Worm (Caenorhabditis elegans): ENCODE results near the gene C33A12.3.

Gene C33A12.3

ce11 chrIV:9508612-9509011 lies 4.2 kb downstream of the C33A12.3 start, which contains the start of gene ethe-1:
Gene ethe-1 (minus strand): TSS chrIV:9508761.
- TF ChIP-seq ceh-13 (GFP tag; optimal IDR thresholded peaks at IDR 0.05) (no peak), tbx-11 (GFP tag; IDR thresholded peaks at IDR 0.05) (no peak), pes-1 (GFP tag; IDR thresholded peaks at IDR 0.05) (no peak), ama-1 (optimal IDR thresholded peaks at IDR 0.05) (no peak), B0310.2 (tag; optimal IDR thresholded peaks at IDR 0.05) (no peak), ets-7 (tag; optimal IDR thresholded peaks at IDR 0.05) (no peak), tra-4 (tag; optimal IDR thresholded peaks at IDR 0.05) (no peak), hnd-1 (tag; optimal IDR thresholded peaks at IDR 0.05) (no peak), sea-1 (GFP tag; conservative IDR thresholded peaks at IDR 0.05) (no peak), hmg-4 (GFP tag; optimal IDR thresholded peaks at IDR 0.05) (no peak), hmbx-1 (tag; optimal IDR thresholded peaks at IDR 0.05) (no peak)

DNA sequence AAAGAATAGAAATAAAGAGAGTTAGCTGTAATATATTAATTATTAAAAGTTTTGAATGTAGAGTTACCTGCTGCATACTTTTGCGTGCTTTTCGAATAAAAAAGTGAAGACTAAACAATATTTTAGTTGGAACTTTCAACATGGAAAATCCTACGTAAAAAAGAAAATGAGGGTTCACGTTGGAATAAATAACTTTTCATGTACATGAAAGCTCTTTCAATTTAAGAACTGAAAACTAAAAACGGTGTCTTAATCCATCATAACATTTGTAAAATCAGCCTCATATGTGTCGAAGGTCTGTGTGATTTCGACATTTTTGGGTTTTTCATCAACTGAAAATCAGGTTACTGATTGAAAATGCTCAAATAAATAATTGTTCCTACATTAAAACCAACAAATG lies 6.6 kb downstream of the C33A12.3 start, which contains the start of gene ttr-9:
Gene ttr-9, minus strand, starts transcription at position 101 of the 400 bp plus-strand sequence.
- TF ChIP-seq aly-1 (tag; optimal IDR thresholded peaks at IDR 0.05) (no peak), B0310.2 (tag; optimal IDR thresholded peaks at IDR 0.05) (no peak), hmg-4 (GFP tag; optimal IDR thresholded peaks at IDR 0.05) (no peak), flt-1 (GFP tag; IDR thresholded peaks at IDR 0.05) (no peak), ceh-13 (GFP tag; optimal IDR thresholded peaks at IDR 0.05) (no peak), hmbx-1 (tag; optimal IDR thresholded peaks at IDR 0.05) (no peak), ets-7 (tag; optimal IDR thresholded peaks at IDR 0.05) (no peak), pes-1 (GFP tag; IDR thresholded peaks at IDR 0.05) (no peak), ama-1 (optimal IDR thresholded peaks at IDR 0.05) (no peak), F13C5.2 (tag; optimal IDR thresholded peaks at IDR 0.05) (no peak), ceh-36 (tag; optimal IDR thresholded peaks at IDR 0.05) (no peak), tbx-11 (GFP tag; IDR thresholded peaks at IDR 0.05) (no peak), tra-4 (tag; optimal IDR thresholded peaks at IDR 0.05) (no peak), scrt-1 (GFP tag; IDR thresholded peaks at IDR 0.05) (no peak)

- TF ChIP-seq ceh-13 (GFP tag; optimal IDR thresholded peaks at IDR 0.05) (no peak), F13C5.2 (tag; optimal IDR thresholded peaks at IDR 0.05) (no peak), hnd-1 (tag; optimal IDR thresholded peaks at IDR 0.05) (no peak), ceh-36 (tag; optimal IDR thresholded peaks at IDR 0.05) (no peak), pes-1 (GFP tag; IDR thresholded peaks at IDR 0.05) (no peak)
Observed at ce11 chrIV:9500100-9500499, 12.7 kb downstream of the C33A12.3 start, which contains the start of gene ugt-21. Gene ugt-21 (plus strand): TSS chrIV:9500311.

ce11 chrIV:9499636-9500035 lies 13.2 kb downstream of the C33A12.3 start:
- no peak for TF ChIP-seq aly-1 (tag; optimal IDR thresholded peaks at IDR 0.05)
- no peak for TF ChIP-seq tbx-37 (GFP tag; conservative IDR thresholded peaks at IDR 0.05)
- no peak for TF ChIP-seq B0310.2 (tag; optimal IDR thresholded peaks at IDR 0.05)
- TF ChIP-seq pes-1 (GFP tag; IDR thresholded peaks at IDR 0.05) = no peak
- no peak for TF ChIP-seq tra-4 (tag; optimal IDR thresholded peaks at IDR 0.05)
- TF ChIP-seq sea-1 (GFP tag; conservative IDR thresholded peaks at IDR 0.05) = no peak
- TF ChIP-seq ama-1 (optimal IDR thresholded peaks at IDR 0.05) = no peak
- no peak for TF ChIP-seq scrt-1 (GFP tag; IDR thresholded peaks at IDR 0.05)
- TF ChIP-seq tbx-11 (GFP tag; IDR thresholded peaks at IDR 0.05) = no peak
- no peak for TF ChIP-seq ceh-13 (GFP tag; optimal IDR thresholded peaks at IDR 0.05)
- TF ChIP-seq ceh-36 (tag; optimal IDR thresholded peaks at IDR 0.05) = no peak
- TF ChIP-seq F13C5.2 (tag; optimal IDR thresholded peaks at IDR 0.05) = no peak
- no peak for TF ChIP-seq flt-1 (GFP tag; IDR thresholded peaks at IDR 0.05)
- TF ChIP-seq ets-7 (tag; optimal IDR thresholded peaks at IDR 0.05) = no peak

- TF ChIP-seq hmbx-1 (tag; optimal IDR thresholded peaks at IDR 0.05) = no peak
- no peak for TF ChIP-seq tbx-37 (GFP tag; conservative IDR thresholded peaks at IDR 0.05)
- no peak for TF ChIP-seq hnd-1 (tag; optimal IDR thresholded peaks at IDR 0.05)
- TF ChIP-seq tra-4 (tag; optimal IDR thresholded peaks at IDR 0.05) = no peak
- no peak for TF ChIP-seq ceh-13 (GFP tag; optimal IDR thresholded peaks at IDR 0.05)
- TF ChIP-seq flt-1 (GFP tag; IDR thresholded peaks at IDR 0.05) = no peak
- no peak for TF ChIP-seq tbx-11 (GFP tag; IDR thresholded peaks at IDR 0.05)
- TF ChIP-seq sea-1 (GFP tag; conservative IDR thresholded peaks at IDR 0.05) = no peak
- no peak for TF ChIP-seq ama-1 (optimal IDR thresholded peaks at IDR 0.05)
- no peak for TF ChIP-seq pes-1 (GFP tag; IDR thresholded peaks at IDR 0.05)
- TF ChIP-seq aly-1 (tag; optimal IDR thresholded peaks at IDR 0.05) = no peak
- TF ChIP-seq ceh-36 (tag; optimal IDR thresholded peaks at IDR 0.05) = no peak
- TF ChIP-seq B0310.2 (tag; optimal IDR thresholded peaks at IDR 0.05) = no peak
- no peak for TF ChIP-seq F13C5.2 (tag; optimal IDR thresholded peaks at IDR 0.05)
- no peak for TF ChIP-seq scrt-1 (GFP tag; IDR thresholded peaks at IDR 0.05)
- no peak for TF ChIP-seq ets-7 (tag; optimal IDR thresholded peaks at IDR 0.05)
- TF ChIP-seq hmg-4 (GFP tag; optimal IDR thresholded peaks at IDR 0.05) = no peak
Observed at ce11 chrIV:9498088-9498487, 14.7 kb downstream of the C33A12.3 start, which contains the start of gene sru-4. Gene sru-4 (plus strand): TSS chrIV:9498388.

DNA sequence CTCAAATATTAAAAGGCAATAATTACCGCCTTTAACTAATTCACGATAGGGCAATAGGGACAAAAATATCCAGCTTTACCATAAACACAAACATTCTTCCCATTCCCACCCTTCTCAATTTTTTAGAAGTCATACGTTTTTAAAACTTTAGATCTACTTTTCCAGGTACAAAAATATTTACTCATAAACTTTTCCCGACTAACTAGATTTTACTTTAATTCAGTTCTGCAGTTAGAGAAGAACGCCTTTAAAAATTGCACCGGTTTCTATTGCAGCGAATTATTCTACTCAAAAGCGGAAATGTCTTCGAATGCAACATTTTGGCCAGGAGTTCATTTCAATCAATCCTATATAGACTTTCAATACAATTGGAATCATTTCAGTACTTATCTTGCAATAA lies 16.5 kb downstream of the C33A12.3 start, which contains the start of gene sru-3:
Gene sru-3, plus strand, starts transcription at position 301 of the 400 bp plus-strand sequence.
- TF ChIP-seq sea-1 (GFP tag; conservative IDR thresholded peaks at IDR 0.05) (no peak), tra-4 (tag; optimal IDR thresholded peaks at IDR 0.05) (no peak), pes-1 (GFP tag; IDR thresholded peaks at IDR 0.05) (no peak), hmg-4 (GFP tag; optimal IDR thresholded peaks at IDR 0.05) (no peak), tbx-37 (GFP tag; conservative IDR thresholded peaks at IDR 0.05) (no peak), scrt-1 (GFP tag; IDR thresholded peaks at IDR 0.05) (no peak), hmbx-1 (tag; optimal IDR thresholded peaks at IDR 0.05) (no peak), ceh-13 (GFP tag; optimal IDR thresholded peaks at IDR 0.05) (no peak), ama-1 (optimal IDR thresholded peaks at IDR 0.05) (no peak), flt-1 (GFP tag; IDR thresholded peaks at IDR 0.05) (no peak), aly-1 (tag; optimal IDR thresholded peaks at IDR 0.05) (no peak), F13C5.2 (tag; optimal IDR thresholded peaks at IDR 0.05) (no peak), B0310.2 (tag; optimal IDR thresholded peaks at IDR 0.05) (no peak), tbx-11 (GFP tag; IDR thresholded peaks at IDR 0.05) (no peak), hnd-1 (tag; optimal IDR thresholded peaks at IDR 0.05) (no peak), ceh-36 (tag; optimal IDR thresholded peaks at IDR 0.05) (no peak), ets-7 (tag; optimal IDR thresholded peaks at IDR 0.05) (no peak)

DNA sequence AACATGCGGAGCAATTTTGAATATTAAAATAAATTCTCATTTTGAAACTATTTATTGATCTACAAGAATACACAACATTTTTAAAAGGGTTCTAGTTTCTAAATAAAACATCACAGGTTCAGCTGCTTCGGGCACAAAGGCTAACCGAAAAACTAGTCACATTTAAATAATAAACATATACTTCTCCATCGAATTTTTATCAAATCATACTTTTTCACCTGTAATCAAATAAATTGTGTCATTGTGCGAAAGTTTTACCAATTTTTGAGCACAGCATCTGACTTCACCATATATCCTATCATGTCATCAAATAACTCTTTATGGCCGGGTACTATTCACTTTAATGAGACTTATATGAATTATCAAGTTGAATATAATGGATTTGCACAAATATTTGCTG lies 22.5 kb downstream of the C33A12.3 start, which contains the start of gene sru-6:
Gene sru-6, plus strand, starts transcription at position 301 of the 400 bp plus-strand sequence.
- TF ChIP-seq ama-1 (optimal IDR thresholded peaks at IDR 0.05) = no peak
- TF ChIP-seq ets-7 (tag; optimal IDR thresholded peaks at IDR 0.05) = no peak
- no peak for TF ChIP-seq ceh-36 (tag; optimal IDR thresholded peaks at IDR 0.05)
- TF ChIP-seq sea-1 (GFP tag; conservative IDR thresholded peaks at IDR 0.05) = no peak
- TF ChIP-seq F13C5.2 (tag; optimal IDR thresholded peaks at IDR 0.05) = no peak
- no peak for TF ChIP-seq hmbx-1 (tag; optimal IDR thresholded peaks at IDR 0.05)
- TF ChIP-seq hmg-4 (GFP tag; optimal IDR thresholded peaks at IDR 0.05) = no peak

Data from whole organism, early embryonic.